Worm (Caenorhabditis elegans): ENCODE data around the gene ech-8.

- TF ChIP-seq cey-2 (tag; optimal IDR thresholded peaks at IDR 0.05; ENCODE audit: borderline replicate concordance, insufficient read depth) (no peak), nhr-77 (tag; optimal IDR thresholded peaks at IDR 0.05) (no peak), ceh-32 (tag; optimal IDR thresholded peaks at IDR 0.05; ENCODE audit: poor library complexity) (no peak)
These were observed 42.5 kb upstream of the ech-8 start, which contains the start of gene thk-1 for ce11 chrIV:10281482-10281881.
